Fruit fly (Drosophila melanogaster): ENCODE results near the gene Clic.
A peak's percentile ranks its signal among the peaks of the same experiment; 100 is the strongest.

Gene Clic

dm6 chrX:13783534-13783949 is 38.6 kb downstream of the Clic start, which contains the start of gene inaE (continued):
- peak; percentile 33 for TF ChIP-seq Lhr (GFP tag; optimal IDR thresholded peaks at IDR 0.05)
- peak; percentile 73 for TF ChIP-seq bbx (GFP tag; IDR thresholded peaks at IDR 0.05; ENCODE audit: partially characterized antibody)
- peak; percentile 86 for TF ChIP-seq Jarid2 (GFP tag; optimal IDR thresholded peaks at IDR 0.05)
- peak; percentile 38 for TF ChIP-seq gro (GFP tag; optimal IDR thresholded peaks at IDR 0.05)
- no peak for TF ChIP-seq CG42726 (GFP tag; IDR thresholded peaks at IDR 0.05; ENCODE audit: partially characterized antibody)
- TF ChIP-seq rib (GFP tag; IDR thresholded peaks at IDR 0.05), result peak; percentile 60
- TF ChIP-seq CG2712 (tag; optimal IDR thresholded peaks at IDR 0.05), result peak; percentile 33
- no peak for TF ChIP-seq hbn (GFP tag; IDR thresholded peaks at IDR 0.05; ENCODE audit: partially characterized antibody)
- TF ChIP-seq chn (GFP tag; optimal IDR thresholded peaks at IDR 0.05), result no peak
- TF ChIP-seq Med (GFP tag), result peak; percentile 90
- TF ChIP-seq pzg (GFP tag; optimal IDR thresholded peaks at IDR 0.05), result peak; percentile 74
- no peak for TF ChIP-seq CG10267 (tag; optimal IDR thresholded peaks at IDR 0.05)
- peak; percentile 53 for TF ChIP-seq BEAF-32 (GFP tag; optimal IDR thresholded peaks at IDR 0.05)
- no peak for TF ChIP-seq CG6272 (GFP tag; IDR thresholded peaks at IDR 0.05)
- TF ChIP-seq PHDP (tag; optimal IDR thresholded peaks at IDR 0.05), result peak; percentile 18
- TF ChIP-seq vnd (GFP tag; IDR thresholded peaks at IDR 0.05; ENCODE audit: partially characterized antibody), result peak; percentile 53; the same call in 1 of the 3 replicates
- TF ChIP-seq CG4360 (GFP tag; IDR thresholded peaks at IDR 0.05), result peak; percentile 38; the same call in 1 of the 2 replicates
- no peak for TF ChIP-seq her (GFP tag; optimal IDR thresholded peaks at IDR 0.05)
- TF ChIP-seq kay (GFP tag; optimal IDR thresholded peaks at IDR 0.05), result no peak
- TF ChIP-seq row (GFP tag; IDR thresholded peaks at IDR 0.05), result peak; percentile 40; the same call in 1 of the 3 replicates
- no peak for TF ChIP-seq CG8944 (GFP tag; optimal IDR thresholded peaks at IDR 0.05)
- TF ChIP-seq CG15011 (GFP tag; optimal IDR thresholded peaks at IDR 0.05), result no peak
- TF ChIP-seq Atf6 (GFP tag; IDR thresholded peaks at IDR 0.05), result peak; percentile 37; the same call in 1 of the 2 replicates
- no peak for TF ChIP-seq CG8290 (GFP tag; optimal IDR thresholded peaks at IDR 0.05)
- peak in 1 of 2 experiments; percentile 63 for TF ChIP-seq CG8290 (tag; optimal IDR thresholded peaks at IDR 0.05)
- TF ChIP-seq CG4424 (GFP tag; optimal IDR thresholded peaks at IDR 0.05), result no peak
- peak; percentile 26 for TF ChIP-seq phol (tag; optimal IDR thresholded peaks at IDR 0.05)
- TF ChIP-seq Fer2 (tag; optimal IDR thresholded peaks at IDR 0.05), result no peak
- no peak for TF ChIP-seq CG4617 (GFP tag; optimal IDR thresholded peaks at IDR 0.05; ENCODE audit: borderline replicate concordance)
- no peak for TF ChIP-seq pfk (GFP tag; optimal IDR thresholded peaks at IDR 0.05)
- no peak for TF ChIP-seq seq (GFP tag; IDR thresholded peaks at IDR 0.05)
- no peak for TF ChIP-seq cg (GFP tag; optimal IDR thresholded peaks at IDR 0.05)
- no peak for TF ChIP-seq CG12236 (GFP tag; optimal IDR thresholded peaks at IDR 0.05)
- TF ChIP-seq Blimp-1 (GFP tag; optimal IDR thresholded peaks at IDR 0.05), result peak; percentile 94
- TF ChIP-seq jumu (GFP tag; optimal IDR thresholded peaks at IDR 0.05), result no peak
- TF ChIP-seq pho (GFP tag; optimal IDR thresholded peaks at IDR 0.05), result no peak
- TF ChIP-seq CG6654 (GFP tag; optimal IDR thresholded peaks at IDR 0.05), result no peak
- no peak for TF ChIP-seq Dip3 (GFP tag; optimal IDR thresholded peaks at IDR 0.05)
- peak in 1 of 3 experiments; percentile 63 for TF ChIP-seq Stat92E (GFP tag; optimal IDR thresholded peaks at IDR 0.05)
- TF ChIP-seq CG5245 (GFP tag; optimal IDR thresholded peaks at IDR 0.05), result no peak
- no peak for TF ChIP-seq sd (tag; optimal IDR thresholded peaks at IDR 0.05)
- no peak for TF ChIP-seq esg (GFP tag; conservative IDR thresholded peaks at IDR 0.05)
- TF ChIP-seq fd3F (GFP tag; optimal IDR thresholded peaks at IDR 0.05), result no peak
- peak; percentile 62 for TF ChIP-seq CG2116 (GFP tag; optimal IDR thresholded peaks at IDR 0.05)
- TF ChIP-seq ind (GFP tag; optimal IDR thresholded peaks at IDR 0.05), result no peak
- TF ChIP-seq z (GFP tag; IDR thresholded peaks at IDR 0.05), result no peak
- TF ChIP-seq hb (GFP tag; IDR thresholded peaks at IDR 0.05; ENCODE audit: partially characterized antibody), result peak; percentile 29; the same call in 1 of the 3 replicates
- TF ChIP-seq CG17385 (GFP tag; optimal IDR thresholded peaks at IDR 0.05), result no peak
- no peak for TF ChIP-seq E2f1 (GFP tag; IDR thresholded peaks at IDR 0.05)
- TF ChIP-seq CG12219 (GFP tag; optimal IDR thresholded peaks at IDR 0.05), result no peak
